Worm (Caenorhabditis elegans) whole organism, midembryonic: ENCODE measurements around the gene clec-263.

Experiments
- T22C8.4 ChIP-seq: fragments of 200-800 bp; sonication (Bioruptor generic); IDR thresholded peaks from 2 replicates; pipeline ENCODE4 v1.3.6; 2022; ENCODE audit warnings: missing genetic modification characterization, missing compliant biosample characterization
- cog-1 ChIP-seq: sonication (generic microtip); optimal IDR thresholded peaks from 2 replicates; lab custom pipeline; 2016; ENCODE audit warnings: missing genetic modification characterization, missing compliant biosample characterization
- flt-1 ChIP-seq: fragments of 200-800 bp; sonication (Bioruptor generic); IDR thresholded peaks from 2 replicates; pipeline ENCODE4 v1.3.6; 2022; ENCODE audit warnings: missing genetic modification characterization, missing compliant biosample characterization
- klf-2 ChIP-seq: fragments of 200-800 bp; sonication (Bioruptor generic); conservative IDR thresholded peaks from 2 replicates; pipeline ENCODE4 v1.3.6; 2022; ENCODE audit warnings: missing genetic modification reagents, missing genetic modification characterization, missing compliant biosample characterization
- med-1 ChIP-seq: sonication (generic microtip); optimal IDR thresholded peaks from 2 replicates; lab custom pipeline; 2017; ENCODE audit warnings: missing genetic modification characterization, mild to moderate bottlenecking, missing compliant biosample characterization, antibody characterized with exemption, missing genetic modification reagents; ENCODE audit not compliant: insufficient read depth
- ref-1 ChIP-seq: fragments of 200-800 bp; sonication (Bioruptor generic); conservative IDR thresholded peaks from 2 replicates; pipeline ENCODE4 v1.3.6; 2022; ENCODE audit warnings: missing genetic modification reagents, missing genetic modification characterization, missing compliant biosample characterization
- tab-1 ChIP-seq: fragments of 200-800 bp; sonication (Bioruptor generic); IDR thresholded peaks from 2 replicates; pipeline ENCODE4 v1.3.6; 2022; ENCODE audit warnings: missing genetic modification characterization, missing compliant biosample characterization
- ztf-23 ChIP-seq: fragments of 200-800 bp; sonication (Bioruptor generic); IDR thresholded peaks from 2 replicates; pipeline ENCODE4 v1.3.6; 2022; ENCODE audit warnings: missing genetic modification reagents, missing genetic modification characterization, missing compliant biosample characterization
- ztf-29 ChIP-seq: fragments of 200-800 bp; sonication (Bioruptor generic); IDR thresholded peaks from 2 replicates; pipeline ENCODE4 v1.3.6; 2022; ENCODE audit warnings: missing genetic modification reagents, missing genetic modification characterization, missing compliant biosample characterization

DNA sequence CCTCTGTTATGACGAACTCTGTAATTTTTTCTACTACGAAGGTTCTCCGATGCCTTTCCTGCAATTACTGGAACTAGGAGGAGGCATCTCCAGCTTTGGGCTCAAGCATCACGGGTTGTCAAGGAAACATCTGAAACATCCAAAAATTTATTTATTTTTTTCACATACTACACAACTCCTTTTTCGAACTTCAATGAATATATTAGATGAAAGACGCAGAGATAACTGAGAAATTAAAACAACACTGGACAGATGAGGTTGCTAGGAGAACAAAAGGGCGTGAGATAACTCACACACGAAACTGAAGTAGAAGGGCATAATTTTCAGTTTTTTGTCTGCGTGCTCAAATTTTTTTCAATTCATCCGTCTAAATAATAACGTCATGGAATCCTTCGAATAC lies 46.9 kb upstream of the clec-263 start, which contains the start of gene Y38H6C.13:
- TF ChIP-seq tab-1 (GFP tag; lab: Robert Waterston, UW) (no peak), med-1 (GFP tag; lab: Kevin White, UChicago) (no peak), flt-1 (no peak), ztf-23 (GFP tag; lab: Robert Waterston, UW) (no peak), T22C8.4 (GFP tag; lab: Robert Waterston, UW) (no peak), cog-1 (tag; lab: Kevin White, UChicago) (no peak), klf-2 (GFP tag; lab: Robert Waterston, UW) (no peak), ztf-29 (GFP tag; lab: Robert Waterston, UW) (no peak), ref-1 (GFP tag; lab: Robert Waterston, UW) (no peak)
